Worm (Caenorhabditis elegans) whole organism, L3 larva: ENCODE results near the gene F46F5.14.

Experiments used
- egl-27 ChIP-seq: sonication (generic microtip); optimal IDR thresholded peaks from 4 replicates; lab custom pipeline; 2017; ENCODE audit warnings: missing biosample characterization, missing genetic modification reagents, missing genetic modification characterization
- mdl-1 ChIP-seq: fragments of 150-350 bp; optimal IDR thresholded peaks from 2 replicates; lab custom pipeline; 2014; ENCODE audit warnings: missing biosample characterization, missing genetic modification characterization
- nfya-1 ChIP-seq: sonication (generic microtip); optimal IDR thresholded peaks from 2 replicates; lab custom pipeline; 2017; ENCODE audit warnings: missing genetic modification characterization, mild to moderate bottlenecking, missing compliant biosample characterization, antibody characterized with exemption, moderate library complexity; ENCODE audit not compliant: insufficient read depth
- nhr-12 ChIP-seq: fragments of 150-350 bp; optimal IDR thresholded peaks from 2 replicates; lab custom pipeline; 2014; ENCODE audit warnings: missing biosample characterization, missing genetic modification characterization
- nhr-76 ChIP-seq: fragments of 150-350 bp; sonication (generic microtip); optimal IDR thresholded peaks from 5 replicates; lab custom pipeline; 2014; ENCODE audit warnings: missing biosample characterization, missing genetic modification characterization
- sea-2 ChIP-seq: fragments of 150-350 bp; sonication (generic microtip); optimal IDR thresholded peaks from 4 replicates; lab custom pipeline; 2014; ENCODE audit warnings: missing biosample characterization, missing genetic modification reagents, missing genetic modification characterization
- skn-1 ChIP-seq: fragments of 150-350 bp; optimal IDR thresholded peaks from 2 replicates; lab custom pipeline; 2014; ENCODE audit warnings: missing biosample characterization, missing genetic modification characterization
- unc-39 ChIP-seq: sonication (generic microtip); optimal IDR thresholded peaks from 4 replicates; lab custom pipeline; 2017; ENCODE audit warnings: missing biosample characterization, missing genetic modification characterization
- unc-62 ChIP-seq: fragments of 150-350 bp; sonication (generic microtip); optimal IDR thresholded peaks from 4 replicates; lab custom pipeline; 2014; ENCODE audit warnings: missing biosample characterization, missing genetic modification reagents, missing genetic modification characterization
- zag-1 ChIP-seq: fragments of 150-350 bp; optimal IDR thresholded peaks from 2 replicates; lab custom pipeline; 2014; ENCODE audit warnings: missing biosample characterization, missing genetic modification characterization
- ztf-11 ChIP-seq: fragments of 150-350 bp; optimal IDR thresholded peaks from 2 replicates; lab custom pipeline; 2014; ENCODE audit warnings: missing biosample characterization, missing genetic modification characterization

DNA sequence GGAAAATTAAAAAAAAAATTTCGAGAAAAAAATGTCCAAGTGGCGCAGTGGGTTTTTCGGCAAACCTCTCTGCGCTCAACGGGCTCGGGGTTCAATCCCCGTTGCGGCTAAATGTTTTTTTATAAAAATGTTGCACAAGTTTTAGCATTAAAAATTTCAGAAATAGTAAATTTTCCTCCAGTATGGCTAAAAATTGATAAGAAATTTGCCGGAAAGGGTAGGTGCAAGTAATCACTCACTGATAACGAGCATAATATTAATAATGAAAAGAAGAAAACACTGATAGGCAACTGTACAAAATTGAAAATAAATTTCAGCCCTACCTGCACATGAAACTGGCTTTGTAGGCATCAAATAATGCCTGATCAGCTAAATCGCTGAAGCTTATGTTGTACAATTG is 35.4 kb upstream of the F46F5.14 start:
- TF ChIP-seq unc-62 (GFP tag; lab: Kevin White, UChicago), result no peak
- TF ChIP-seq unc-39 (tag; lab: Kevin White, UChicago), result no peak
- no peak for TF ChIP-seq zag-1 (tag; lab: Kevin White, UChicago)
- TF ChIP-seq egl-27 (tag; lab: Kevin White, UChicago), result no peak
- no peak for TF ChIP-seq sea-2 (GFP tag; lab: Kevin White, UChicago)
- no peak for TF ChIP-seq skn-1 (tag; lab: Kevin White, UChicago)
- no peak for TF ChIP-seq mdl-1
- no peak for TF ChIP-seq nhr-12 (tag; lab: Kevin White, UChicago)
- no peak for TF ChIP-seq nfya-1 (tag; lab: Kevin White, UChicago)
- no peak for TF ChIP-seq ztf-11 (tag; lab: Kevin White, UChicago)
- TF ChIP-seq nhr-76, result no peak
